Fruit fly (Drosophila melanogaster) whole organism, embryonic: ENCODE data around the gene VhaAC39-1.

Experiments used
- Aef1 ChIP-seq: fragments of 200-800 bp; sonication (Bioruptor generic); IDR thresholded peaks from 3 replicates; pipeline ENCODE4 v1.3.6; 2022; ENCODE audit warnings: missing biosample characterization, missing genetic modification characterization
- BtbVII ChIP-seq: fragments of 200-800 bp; sonication (Bioruptor generic); optimal IDR thresholded peaks from 3 replicates; lab custom pipeline; 2017; ENCODE audit warnings: missing biosample characterization, mild to moderate bottlenecking, missing genetic modification characterization
- CG10654 ChIP-seq: fragments of 200-800 bp; sonication (Bioruptor generic); optimal IDR thresholded peaks from 2 replicates; lab custom pipeline; 2016; ENCODE audit warnings: missing biosample characterization, missing genetic modification characterization
- CG11560 ChIP-seq: fragments of 200-800 bp; sonication (Bioruptor generic); IDR thresholded peaks from 3 replicates; pipeline ENCODE4 v1.3.6; 2022; ENCODE audit warnings: missing biosample characterization, missing genetic modification characterization
- CG11723 ChIP-seq: fragments of 200-800 bp; sonication (Bioruptor generic); optimal IDR thresholded peaks from 2 replicates; lab custom pipeline; 2017; ENCODE audit warnings: missing biosample characterization, mild to moderate bottlenecking, missing genetic modification characterization
- CG12219 ChIP-seq: fragments of 200-800 bp; sonication (Bioruptor generic); optimal IDR thresholded peaks from 3 replicates; lab custom pipeline; 2018; ENCODE audit warnings: missing biosample characterization, mild to moderate bottlenecking, missing genetic modification characterization
- CG13296 ChIP-seq: fragments of 200-800 bp; sonication (Bioruptor generic); optimal IDR thresholded peaks from 3 replicates; lab custom pipeline; 2018; ENCODE audit warnings: missing biosample characterization, mild to moderate bottlenecking, missing genetic modification characterization
- CG13624 ChIP-seq: fragments of 200-800 bp; sonication (Bioruptor generic); optimal IDR thresholded peaks from 2 replicates; lab custom pipeline; 2016; ENCODE audit warnings: missing biosample characterization, missing genetic modification characterization
- CG14860 ChIP-seq: fragments of 200-800 bp; sonication (Bioruptor generic); IDR thresholded peaks from 3 replicates; pipeline ENCODE4 v1.3.6; 2022; ENCODE audit warnings: missing biosample characterization, missing genetic modification characterization; ENCODE audit not compliant: partially characterized antibody
- CG15011 ChIP-seq: fragments of 200-800 bp; sonication (Bioruptor generic); optimal IDR thresholded peaks from 3 replicates; lab custom pipeline; 2018; ENCODE audit warnings: missing biosample characterization, mild to moderate bottlenecking, missing genetic modification characterization
- CG16779 ChIP-seq: fragments of 200-800 bp; sonication (Bioruptor generic); IDR thresholded peaks from 2 replicates; pipeline ENCODE4 v1.3.6; 2022; ENCODE audit warnings: missing biosample characterization, missing genetic modification characterization
- CG18476 ChIP-seq: fragments of 200-800 bp; sonication (Bioruptor generic); optimal IDR thresholded peaks from 2 replicates; lab custom pipeline; 2016; ENCODE audit warnings: missing biosample characterization, mild to moderate bottlenecking, missing genetic modification characterization
- CG18764 ChIP-seq: fragments of 200-800 bp; sonication (Bioruptor generic); optimal IDR thresholded peaks from 3 replicates; lab custom pipeline; 2016; ENCODE audit warnings: missing biosample characterization, missing genetic modification characterization
- CG2129 ChIP-seq: fragments of 200-800 bp; sonication (Bioruptor generic); IDR thresholded peaks from 2 replicates; pipeline ENCODE4 v1.3.6; 2022; ENCODE audit warnings: missing biosample characterization, missing genetic modification characterization; ENCODE audit not compliant: partially characterized antibody
- CG4360 ChIP-seq: fragments of 200-800 bp; sonication (Bioruptor generic); IDR thresholded peaks from 2 replicates; pipeline ENCODE4 v1.3.6; 2022; ENCODE audit warnings: missing biosample characterization, missing genetic modification characterization
- CG4730 ChIP-seq: fragments of 200-800 bp; sonication (Bioruptor generic); IDR thresholded peaks from 2 replicates; pipeline ENCODE4 v1.3.6; 2022; ENCODE audit warnings: missing biosample characterization, missing genetic modification characterization
- CG6791 ChIP-seq: fragments of 200-800 bp; sonication (Bioruptor generic); IDR thresholded peaks from 3 replicates; pipeline ENCODE4 v1.3.6; 2022; ENCODE audit warnings: missing biosample characterization, missing genetic modification characterization; ENCODE audit not compliant: partially characterized antibody
- CG8281 ChIP-seq: fragments of 200-800 bp; sonication (Bioruptor generic); optimal IDR thresholded peaks from 2 replicates; lab custom pipeline; 2018; ENCODE audit warnings: missing biosample characterization, mild to moderate bottlenecking, missing genetic modification characterization, moderate library complexity
- CG8388 ChIP-seq: fragments of 200-800 bp; sonication (Bioruptor generic); optimal IDR thresholded peaks from 2 replicates; lab custom pipeline; 2019; ENCODE audit warnings: missing biosample characterization, mild to moderate bottlenecking, missing genetic modification characterization, moderate library complexity
- CG8944 ChIP-seq: fragments of 200-800 bp; sonication (Bioruptor generic); optimal IDR thresholded peaks from 3 replicates; lab custom pipeline; 2016; ENCODE audit warnings: missing biosample characterization, missing genetic modification characterization
- Dad ChIP-seq: fragments of 200-800 bp; sonication (Bioruptor generic); optimal IDR thresholded peaks from 3 replicates; lab custom pipeline; 2016; ENCODE audit warnings: missing biosample characterization, missing genetic modification characterization
- Doc3 ChIP-seq: fragments of 200-800 bp; sonication (Bioruptor generic); IDR thresholded peaks from 3 replicates; pipeline ENCODE4 v1.3.6; 2022; ENCODE audit warnings: missing biosample characterization, missing genetic modification characterization; ENCODE audit not compliant: partially characterized antibody
- Ets97D ChIP-seq: fragments of 200-800 bp; sonication (Bioruptor generic); optimal IDR thresholded peaks from 3 replicates; lab custom pipeline; 2016; ENCODE audit warnings: missing biosample characterization, missing genetic modification characterization
- Fer2 ChIP-seq: fragments of 200-800 bp; sonication (Bioruptor generic); optimal IDR thresholded peaks from 2 replicates; lab custom pipeline; 2018; ENCODE audit warnings: missing biosample characterization, mild to moderate bottlenecking, missing genetic modification characterization, moderate library complexity
- HmgZ ChIP-seq: fragments of 200-800 bp; sonication (Bioruptor generic); optimal IDR thresholded peaks from 2 replicates; lab custom pipeline; 2018; ENCODE audit warnings: missing biosample characterization, mild to moderate bottlenecking, missing genetic modification characterization
- Hr78 ChIP-seq, 2 experiments: fragments of 200-800 bp in 1 of 2; fragments of >200 bp in 1 of 2; sonication (Bioruptor generic) in 1 of 2; optimal IDR thresholded peaks; 2 replicates each; lab custom pipeline; 2017 to 2019; ENCODE audit warnings: missing biosample characterization in 2 of 2, missing genetic modification characterization in 2 of 2, mild to moderate bottlenecking in 1 of 2, moderate library complexity in 1 of 2
- Kr ChIP-seq: fragments of 200-800 bp; sonication (Bioruptor generic); optimal IDR thresholded peaks from 2 replicates; lab custom pipeline; 2017; ENCODE audit warnings: missing biosample characterization, mild to moderate bottlenecking, missing genetic modification characterization
- Meics ChIP-seq: fragments of 200-800 bp; sonication (Bioruptor generic); optimal IDR thresholded peaks from 2 replicates; lab custom pipeline; 2017; ENCODE audit warnings: missing biosample characterization, mild to moderate bottlenecking, missing genetic modification characterization
- Rx ChIP-seq: fragments of 200-800 bp; sonication (Bioruptor generic); IDR thresholded peaks from 2 replicates; pipeline ENCODE4 v1.3.6; 2022; ENCODE audit warnings: missing biosample characterization, missing genetic modification characterization
- Usf ChIP-seq: fragments of 200-800 bp; sonication (Bioruptor generic); optimal IDR thresholded peaks from 2 replicates; lab custom pipeline; 2017; ENCODE audit warnings: missing genotype, missing biosample characterization, missing genetic modification characterization
- ap ChIP-seq: fragments of 200-800 bp; sonication (Bioruptor generic); IDR thresholded peaks from 2 replicates; pipeline ENCODE4 v1.3.6; 2022; ENCODE audit warnings: missing biosample characterization, missing genetic modification characterization
- ash1 ChIP-seq: fragments of 200-800 bp; sonication (Bioruptor generic); optimal IDR thresholded peaks from 2 replicates; lab custom pipeline; 2018; ENCODE audit warnings: missing biosample characterization, mild to moderate bottlenecking, missing genetic modification characterization
- bigmax ChIP-seq: fragments of 200-800 bp; sonication (Bioruptor generic); optimal IDR thresholded peaks from 2 replicates; lab custom pipeline; 2018; ENCODE audit warnings: missing biosample characterization, mild to moderate bottlenecking, missing genetic modification characterization
- corto ChIP-seq: fragments of 200-800 bp; sonication (Bioruptor generic); optimal IDR thresholded peaks from 2 replicates; lab custom pipeline; 2016; ENCODE audit warnings: missing biosample characterization, mild to moderate bottlenecking, missing genetic modification characterization, moderate library complexity
- danr ChIP-seq: fragments of 200-800 bp; sonication (Bioruptor generic); IDR thresholded peaks from 2 replicates; pipeline ENCODE4 v1.3.6; 2022; ENCODE audit warnings: missing biosample characterization, missing genetic modification characterization
- dm ChIP-seq: fragments of 200-800 bp; sonication (Bioruptor generic); optimal IDR thresholded peaks from 3 replicates; lab custom pipeline; 2016; ENCODE audit warnings: missing biosample characterization, missing genetic modification characterization
- emc ChIP-seq: fragments of 200-800 bp; sonication (Bioruptor generic); optimal IDR thresholded peaks from 2 replicates; lab custom pipeline; 2016; ENCODE audit warnings: missing biosample characterization, missing genetic modification characterization
- esg ChIP-seq: fragments of 200-800 bp; sonication (Bioruptor generic); conservative IDR thresholded peaks from 2 replicates; pipeline ENCODE4 v1.3.6; 2022; ENCODE audit warnings: missing biosample characterization, missing genetic modification characterization
- fd3F ChIP-seq: fragments of 200-800 bp; sonication (Bioruptor generic); optimal IDR thresholded peaks from 2 replicates; lab custom pipeline; 2018; ENCODE audit warnings: missing biosample characterization, mild to moderate bottlenecking, missing genetic modification characterization, moderate library complexity
- her ChIP-seq: fragments of 200-800 bp; sonication (Bioruptor generic); optimal IDR thresholded peaks from 2 replicates; lab custom pipeline; 2016; ENCODE audit warnings: missing biosample characterization, missing genetic modification characterization
- nau ChIP-seq: fragments of 200-800 bp; sonication (Bioruptor generic); optimal IDR thresholded peaks from 3 replicates; lab custom pipeline; 2017; ENCODE audit warnings: missing biosample characterization, mild to moderate bottlenecking, missing genetic modification characterization, missing genetic modification reagents
- onecut ChIP-seq: fragments of 200-800 bp; sonication (Bioruptor generic); IDR thresholded peaks from 2 replicates; pipeline ENCODE4 v1.3.6; 2022; ENCODE audit warnings: missing biosample characterization, missing genetic modification characterization
- pros ChIP-seq: fragments of 200-800 bp; sonication (Bioruptor generic); optimal IDR thresholded peaks from 3 replicates; lab custom pipeline; 2019; ENCODE audit warnings: missing biosample characterization, mild to moderate bottlenecking, missing genetic modification characterization, moderate library complexity
- sim ChIP-seq: fragments of 200-800 bp; sonication (Bioruptor generic); IDR thresholded peaks from 2 replicates; pipeline ENCODE4 v1.3.6; 2022; ENCODE audit warnings: missing biosample characterization, missing genetic modification characterization
- slbo ChIP-seq: fragments of 200-800 bp; sonication (Bioruptor generic); IDR thresholded peaks from 2 replicates; pipeline ENCODE4 v1.3.6; 2022; ENCODE audit warnings: missing biosample characterization, missing genetic modification characterization
- slou ChIP-seq: fragments of 200-800 bp; sonication (Bioruptor generic); optimal IDR thresholded peaks from 3 replicates; lab custom pipeline; 2016; ENCODE audit warnings: missing biosample characterization, missing genetic modification characterization
- tap ChIP-seq: fragments of 200-800 bp; optimal IDR thresholded peaks from 3 replicates; lab custom pipeline; 2019; ENCODE audit warnings: missing biosample characterization, mild to moderate bottlenecking, missing genetic modification characterization, moderate library complexity
- tna ChIP-seq: fragments of 200-800 bp; sonication (Bioruptor generic); IDR thresholded peaks from 2 replicates; pipeline ENCODE4 v1.3.6; 2022; ENCODE audit warnings: missing biosample characterization, missing genetic modification characterization; ENCODE audit not compliant: partially characterized antibody
- usp ChIP-seq: fragments of >200 bp; optimal IDR thresholded peaks from 2 replicates; lab custom pipeline; 2017; ENCODE audit warnings: missing biosample characterization, missing genetic modification characterization
- wdn ChIP-seq: fragments of 200-800 bp; sonication (Bioruptor generic); IDR thresholded peaks from 2 replicates; pipeline ENCODE4 v1.3.6; 2022; ENCODE audit warnings: missing biosample characterization, missing genetic modification characterization
- z ChIP-seq: fragments of 200-800 bp; sonication (Bioruptor generic); IDR thresholded peaks from 3 replicates; pipeline ENCODE4 v1.3.6; 2022; ENCODE audit warnings: missing biosample characterization, missing genetic modification characterization

The VhaAC39-1 gene

dm6 chrX:3931669-3932068 lies 51.1 kb downstream of the VhaAC39-1 start (continued):
- no peak for TF ChIP-seq CG13624 (GFP tag; lab: Kevin White, UChicago)
- no peak for TF ChIP-seq CG11560 (tag; lab: Robert Waterston, UW)
- TF ChIP-seq CG10654 = no peak
- no peak for TF ChIP-seq Meics (GFP tag; lab: Kevin White, UChicago)
- TF ChIP-seq BtbVII (GFP tag; lab: Kevin White, UChicago) = no peak
- TF ChIP-seq usp (GFP tag; lab: Kevin White, UChicago) = no peak
- TF ChIP-seq Kr (GFP tag; lab: Kevin White, UChicago) = no peak
- TF ChIP-seq CG18764 (GFP tag; lab: Kevin White, UChicago) = no peak
- no peak for TF ChIP-seq CG14860 (GFP tag; lab: Robert Waterston, UW)
- no peak for TF ChIP-seq dm
- TF ChIP-seq CG6791 (GFP tag; lab: Robert Waterston, UW) = no peak
- TF ChIP-seq Ets97D = no peak
- no peak for TF ChIP-seq z (GFP tag; lab: Robert Waterston, UW)
- TF ChIP-seq corto (GFP tag; lab: Kevin White, UChicago) = no peak
- TF ChIP-seq CG16779 = no peak
- TF ChIP-seq slou = no peak
- no peak for TF ChIP-seq CG2129
- TF ChIP-seq CG15011 (GFP tag; lab: Kevin White, UChicago) = no peak
- 0 out of 2 replicates have a peak, but pooled peaks have one; percentile 8 for TF ChIP-seq esg (GFP tag; lab: Robert Waterston, UW)
- no peak for TF ChIP-seq tap (tag; lab: Kevin White, UChicago)
- no peak for TF ChIP-seq pros (GFP tag; lab: Kevin White, UChicago)
- no peak for TF ChIP-seq fd3F (GFP tag; lab: Kevin White, UChicago)
- TF ChIP-seq wdn = no peak
- no peak for TF ChIP-seq her (GFP tag; lab: Kevin White, UChicago)
- TF ChIP-seq nau (GFP tag; lab: Kevin White, UChicago) = no peak
- no peak for TF ChIP-seq Usf (GFP tag; lab: Kevin White, UChicago)
- no peak for TF ChIP-seq bigmax
- TF ChIP-seq slbo (GFP tag; lab: Robert Waterston, UW) = peak; percentile 47; the same call in 1 of the 2 replicates
- no peak for TF ChIP-seq Dad (GFP tag; lab: Kevin White, UChicago)
- TF ChIP-seq ash1 = no peak
- TF ChIP-seq emc = no peak
- no peak for TF ChIP-seq onecut (GFP tag; lab: Robert Waterston, UW)
- TF ChIP-seq CG8388 (GFP tag; lab: Kevin White, UChicago) = peak; percentile 28
- TF ChIP-seq Aef1 = 0 out of 3 replicates have a peak, but pooled peaks have one; percentile 11
- TF ChIP-seq ap (GFP tag; lab: Robert Waterston, UW) = no peak
- TF ChIP-seq CG13296 (GFP tag; lab: Kevin White, UChicago) = no peak
- no peak for TF ChIP-seq CG4730 (GFP tag; lab: Robert Waterston, UW)
- TF ChIP-seq tna (GFP tag; lab: Robert Waterston, UW) = no peak
- no peak for TF ChIP-seq CG18476 (GFP tag; lab: Kevin White, UChicago)
- no peak for TF ChIP-seq Rx (GFP tag; lab: Robert Waterston, UW)
- TF ChIP-seq CG8281 (tag; lab: Kevin White, UChicago) = no peak
- no peak for TF ChIP-seq CG11723 (GFP tag; lab: Kevin White, UChicago)
- no peak for TF ChIP-seq CG8944 (GFP tag; lab: Kevin White, UChicago)
- no peak for TF ChIP-seq CG4360 (GFP tag; lab: Robert Waterston, UW)
- no peak for TF ChIP-seq CG12219 (GFP tag; lab: Kevin White, UChicago)
- TF ChIP-seq Hr78 (GFP tag; optimal IDR thresholded peaks at IDR 0.05; lab: Kevin White, UChicago) = no peak
- TF ChIP-seq HmgZ (tag; lab: Kevin White, UChicago) = no peak
- TF ChIP-seq Fer2 (tag; lab: Kevin White, UChicago) = no peak
- no peak for TF ChIP-seq Doc3 (GFP tag; lab: Robert Waterston, UW)
- no peak for TF ChIP-seq sim (GFP tag; lab: Robert Waterston, UW)
- TF ChIP-seq danr (GFP tag; lab: Robert Waterston, UW) = no peak
